Worm (Caenorhabditis elegans) whole organism, late embryonic: ENCODE data around the gene ceh-43.

ENCODE experiments used
- C08G9.2 ChIP-seq: sonication (generic microtip); optimal IDR thresholded peaks from 2 replicates; lab custom pipeline; 2016; ENCODE audit warnings: mild to moderate bottlenecking, missing genetic modification characterization, moderate library complexity, missing compliant biosample characterization
- C38D4.7 ChIP-seq: fragments of 200-800 bp; sonication (Bioruptor generic); optimal IDR thresholded peaks from 2 replicates; lab custom pipeline; 2018; ENCODE audit warnings: mild to moderate bottlenecking, missing genetic modification characterization, moderate library complexity, missing compliant biosample characterization
- F13H6.1 ChIP-seq: sonication (generic microtip); optimal IDR thresholded peaks from 2 replicates; lab custom pipeline; 2016; ENCODE audit warnings: missing genetic modification characterization, missing compliant biosample characterization
- K02D7.2 ChIP-seq: sonication (generic microtip); optimal IDR thresholded peaks from 2 replicates; lab custom pipeline; 2017; ENCODE audit warnings: mild to moderate bottlenecking, missing genetic modification characterization, missing compliant biosample characterization
- ama-1 ChIP-seq: fragments of 150-350 bp; optimal IDR thresholded peaks from 2 replicates; lab custom pipeline; 2014
- ceh-30 ChIP-seq: fragments of 150-350 bp; optimal IDR thresholded peaks from 2 replicates; lab custom pipeline; 2014; ENCODE audit warnings: missing biosample characterization, missing genetic modification characterization
- ceh-31 ChIP-seq: sonication (generic microtip); optimal IDR thresholded peaks from 2 replicates; lab custom pipeline; 2016; ENCODE audit warnings: missing genetic modification characterization, missing compliant biosample characterization
- ceh-34 ChIP-seq: sonication (generic microtip); optimal IDR thresholded peaks from 2 replicates; lab custom pipeline; 2016; ENCODE audit warnings: mild to moderate bottlenecking, missing genetic modification characterization, missing compliant biosample characterization
- ceh-9 ChIP-seq: sonication (generic microtip); optimal IDR thresholded peaks from 2 replicates; lab custom pipeline; 2016; ENCODE audit warnings: mild to moderate bottlenecking, missing genetic modification characterization, inconsistent platforms, missing compliant biosample characterization
- che-1 ChIP-seq: sonication (generic microtip); optimal IDR thresholded peaks from 2 replicates; lab custom pipeline; 2016; ENCODE audit warnings: mild to moderate bottlenecking, missing genetic modification characterization, missing compliant biosample characterization
- dmd-4 ChIP-seq: sonication (generic microtip); optimal IDR thresholded peaks from 2 replicates; lab custom pipeline; 2016; ENCODE audit warnings: borderline replicate concordance, missing genetic modification characterization, missing compliant biosample characterization
- dve-1 ChIP-seq: sonication (generic microtip); optimal IDR thresholded peaks from 2 replicates; lab custom pipeline; 2017; ENCODE audit warnings: antibody characterized with exemption, mild to moderate bottlenecking, missing genetic modification characterization, missing compliant biosample characterization
- elt-2 ChIP-seq: sonication (generic microtip); optimal IDR thresholded peaks from 2 replicates; lab custom pipeline; 2016; ENCODE audit warnings: missing genetic modification reagents, missing genetic modification characterization, missing compliant biosample characterization
- elt-4 ChIP-seq: sonication (generic microtip); optimal IDR thresholded peaks from 2 replicates; lab custom pipeline; 2016; ENCODE audit warnings: missing genetic modification characterization, missing compliant biosample characterization
- eyg-1 ChIP-seq: sonication (generic microtip); optimal IDR thresholded peaks from 2 replicates; lab custom pipeline; 2016; ENCODE audit warnings: missing genotype, missing genetic modification characterization, missing compliant biosample characterization
- fax-1 ChIP-seq: sonication (generic microtip); optimal IDR thresholded peaks from 2 replicates; lab custom pipeline; 2016; ENCODE audit warnings: missing genotype, missing genetic modification characterization, missing compliant biosample characterization
- fkh-10 ChIP-seq: fragments of 150-350 bp; optimal IDR thresholded peaks from 2 replicates; lab custom pipeline; 2014; ENCODE audit warnings: missing biosample characterization, missing genetic modification reagents, missing genetic modification characterization
- fkh-6 ChIP-seq: sonication (generic microtip); optimal IDR thresholded peaks from 2 replicates; lab custom pipeline; 2016; ENCODE audit warnings: missing genetic modification characterization, missing compliant biosample characterization
- lim-6 ChIP-seq: sonication (generic microtip); optimal IDR thresholded peaks from 2 replicates; lab custom pipeline; 2016; ENCODE audit warnings: missing genetic modification characterization, missing compliant biosample characterization
- nfya-1 ChIP-seq: sonication (generic microtip); optimal IDR thresholded peaks from 2 replicates; lab custom pipeline; 2017; ENCODE audit warnings: missing genetic modification characterization, mild to moderate bottlenecking, missing compliant biosample characterization, antibody characterized with exemption, moderate library complexity
- pat-9 ChIP-seq: fragments of 200-800 bp; sonication (Bioruptor generic); optimal IDR thresholded peaks from 2 replicates; lab custom pipeline; 2018; ENCODE audit warnings: mild to moderate bottlenecking, missing genetic modification characterization, moderate library complexity, missing compliant biosample characterization
- pha-2 ChIP-seq: sonication (generic microtip); optimal IDR thresholded peaks from 2 replicates; lab custom pipeline; 2017; ENCODE audit warnings: mild to moderate bottlenecking, missing genetic modification characterization, missing compliant biosample characterization
- pros-1 ChIP-seq: fragments of 150-350 bp; optimal IDR thresholded peaks from 2 replicates; lab custom pipeline; 2014; ENCODE audit warnings: missing biosample characterization, missing genetic modification reagents, missing genetic modification characterization
- ref-2 ChIP-seq: sonication (generic microtip); optimal IDR thresholded peaks from 2 replicates; lab custom pipeline; 2016; ENCODE audit warnings: missing genetic modification characterization, missing compliant biosample characterization
- rnt-1 ChIP-seq: sonication (generic microtip); optimal IDR thresholded peaks from 2 replicates; lab custom pipeline; 2016; ENCODE audit warnings: missing genetic modification characterization, missing compliant biosample characterization
- sox-2 ChIP-seq: fragments of 200-800 bp; sonication (Bioruptor generic); IDR thresholded peaks from 2 replicates; pipeline ENCODE4 v1.3.6; 2022; ENCODE audit warnings: missing genetic modification reagents, missing genetic modification characterization, missing compliant biosample characterization
- sox-4 ChIP-seq: sonication (generic microtip); optimal IDR thresholded peaks from 2 replicates; lab custom pipeline; 2017; ENCODE audit warnings: mild to moderate bottlenecking, missing genetic modification characterization, inconsistent platforms, missing compliant biosample characterization
- syd-9 ChIP-seq: sonication (generic microtip); optimal IDR thresholded peaks from 2 replicates; lab custom pipeline; 2016; ENCODE audit warnings: mild to moderate bottlenecking, missing genetic modification characterization, moderate library complexity, missing compliant biosample characterization
- tbx-2 ChIP-seq: sonication (generic microtip); optimal IDR thresholded peaks from 2 replicates; lab custom pipeline; 2016; ENCODE audit warnings: missing genetic modification characterization, missing compliant biosample characterization
- tbx-7 ChIP-seq: sonication (generic microtip); optimal IDR thresholded peaks from 2 replicates; lab custom pipeline; 2016; ENCODE audit warnings: missing genotype, missing genetic modification characterization, missing compliant biosample characterization
- unc-3 ChIP-seq, 2 experiments: fragments of 200-800 bp in 1 of 2; sonication (Bioruptor generic) in 1 of 2; sonication (generic microtip) in 1 of 2; conservative IDR thresholded peaks in 1 of 2; optimal IDR thresholded peaks in 1 of 2; 2 replicates each; pipeline versions ENCODE4 v1.3.6 to Lab custom; 2016 to 2022; ENCODE audit warnings: missing compliant biosample characterization in 2 of 2, missing genetic modification characterization in 2 of 2, missing genetic modification reagents in 1 of 2
- zip-5 ChIP-seq: sonication (generic microtip); optimal IDR thresholded peaks from 2 replicates; lab custom pipeline; 2016; ENCODE audit warnings: missing genetic modification characterization, missing compliant biosample characterization

Gene ceh-43

DNA sequence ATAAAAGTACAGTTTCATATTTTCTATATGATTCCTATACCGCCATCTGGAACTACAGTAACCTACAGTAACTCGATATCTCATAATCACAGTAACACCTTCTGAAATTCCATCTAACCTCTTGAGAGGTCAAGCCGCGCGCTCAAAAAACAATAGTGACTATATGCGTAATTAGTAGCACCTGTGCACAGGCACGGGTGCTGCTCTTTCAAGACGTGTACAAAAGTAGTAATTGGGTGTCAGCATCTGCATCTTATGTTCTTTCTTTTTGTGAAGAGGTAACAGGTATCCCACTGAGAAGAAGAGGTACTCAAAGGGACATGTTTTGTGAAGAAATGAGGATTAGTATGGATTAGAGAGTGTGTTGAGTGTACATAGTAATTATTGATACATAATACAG is 11.6 kb upstream of the ceh-43 start:
- TF ChIP-seq C08G9.2 (tag; lab: Kevin White, UChicago) (no peak), ref-2 (tag; lab: Kevin White, UChicago) (peak; percentile 73)

DNA sequence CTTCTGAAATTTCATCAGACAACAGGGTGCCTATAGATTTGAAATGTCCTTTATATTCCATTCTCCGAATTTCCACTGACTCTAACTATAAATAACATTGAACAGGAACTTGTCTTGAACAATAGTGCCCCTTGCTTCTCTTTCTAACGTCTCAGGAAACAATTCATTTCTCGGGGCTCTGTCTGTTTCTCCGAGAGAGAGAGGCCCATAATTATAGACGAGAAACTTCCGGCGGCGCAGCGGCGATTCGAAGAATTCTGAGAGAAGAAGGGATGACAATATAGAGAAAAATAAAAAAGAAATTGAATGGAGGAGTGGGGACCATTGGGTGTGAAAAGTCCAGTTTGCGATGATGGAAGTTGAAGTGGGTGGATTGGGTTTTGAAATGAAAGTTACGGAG is 10.5 kb upstream of the ceh-43 start:
- TF ChIP-seq C08G9.2 (tag; lab: Kevin White, UChicago) = no peak
- TF ChIP-seq ama-1 (lab: Kevin White, UChicago) = no peak
- TF ChIP-seq pat-9 (tag; lab: Kevin White, UChicago) = no peak
- no peak for TF ChIP-seq K02D7.2 (tag; lab: Kevin White, UChicago)
- TF ChIP-seq tbx-7 = no peak
- TF ChIP-seq tbx-2 (tag; lab: Kevin White, UChicago) = no peak
- TF ChIP-seq zip-5 = no peak
- TF ChIP-seq lim-6 (tag; lab: Kevin White, UChicago) = no peak

DNA sequence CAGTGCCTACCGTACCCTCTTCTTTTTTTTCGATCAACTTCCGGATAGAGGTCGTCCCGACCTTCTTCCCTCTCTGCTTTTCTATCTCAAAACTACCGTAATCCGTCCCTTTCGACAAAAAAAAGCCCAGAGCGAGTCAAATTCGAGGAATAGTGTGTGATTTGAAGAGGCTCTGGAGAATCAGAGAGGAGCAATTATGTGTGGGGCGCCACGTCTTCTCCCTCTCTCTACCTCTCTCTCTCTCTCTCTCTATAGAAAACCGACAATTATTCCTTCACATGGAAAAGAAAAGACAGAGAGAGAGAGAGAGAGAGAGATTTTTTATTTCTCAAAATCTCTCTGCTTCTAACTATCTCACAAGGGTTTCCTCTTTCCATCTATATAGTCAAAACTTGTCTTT is 6.8 kb upstream of the ceh-43 start:
- TF ChIP-seq sox-2 (GFP tag; lab: Robert Waterston, UW) (no peak), nfya-1 (tag; lab: Kevin White, UChicago) (peak; percentile 16), ref-2 (tag; lab: Kevin White, UChicago) (peak; percentile 20), F13H6.1 (tag; lab: Kevin White, UChicago) (peak; percentile 14)
- TF ChIP-seq, all 69 proteins: peak for 3

DNA sequence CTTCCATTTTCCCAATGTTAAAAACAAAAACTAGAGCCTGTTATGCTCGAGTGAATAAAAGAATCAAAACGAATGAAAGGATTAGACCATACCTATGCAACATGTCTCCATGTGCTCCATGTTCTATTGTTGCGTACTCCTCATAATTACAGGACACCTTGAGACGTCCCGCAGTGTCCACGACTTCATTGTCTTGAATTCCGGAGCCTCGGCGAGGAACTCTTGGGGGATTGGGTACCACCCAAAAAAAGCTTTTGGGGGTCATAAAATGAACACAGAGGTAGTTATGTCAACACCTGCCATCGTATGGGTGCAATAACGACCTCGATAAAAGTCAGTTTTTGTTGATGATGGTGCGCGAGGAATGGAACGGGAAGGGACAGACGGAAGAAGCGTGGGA is 5.2 kb upstream of the ceh-43 start:
- TF ChIP-seq dve-1 (no peak), ref-2 (tag; lab: Kevin White, UChicago) (peak; percentile 50)

DNA sequence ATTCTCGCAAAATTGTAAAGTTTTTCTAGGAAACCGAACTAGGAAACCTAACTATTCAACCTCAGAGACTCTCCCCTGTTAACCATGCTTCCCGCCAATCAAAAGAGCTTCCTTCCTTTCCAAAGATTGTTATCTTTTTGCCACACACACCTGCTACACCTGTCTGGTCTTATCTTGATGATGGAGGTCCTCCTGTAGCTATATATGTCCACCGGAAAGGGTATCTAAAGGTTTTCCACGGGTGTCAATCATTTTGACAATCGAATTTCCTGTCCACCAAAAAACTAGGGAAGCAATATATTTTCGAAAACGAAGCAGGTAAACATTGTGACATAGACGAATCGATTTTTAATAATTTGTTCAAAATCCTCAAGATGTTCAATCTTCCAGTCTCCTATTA is 4.0 kb upstream of the ceh-43 start:
- TF ChIP-seq pha-2 (tag; lab: Kevin White, UChicago) = no peak
- TF ChIP-seq C38D4.7 (GFP tag; lab: Kevin White, UChicago) = no peak
- TF ChIP-seq syd-9 (tag; lab: Kevin White, UChicago) = no peak
- no peak for TF ChIP-seq ceh-34 (tag; lab: Kevin White, UChicago)

DNA sequence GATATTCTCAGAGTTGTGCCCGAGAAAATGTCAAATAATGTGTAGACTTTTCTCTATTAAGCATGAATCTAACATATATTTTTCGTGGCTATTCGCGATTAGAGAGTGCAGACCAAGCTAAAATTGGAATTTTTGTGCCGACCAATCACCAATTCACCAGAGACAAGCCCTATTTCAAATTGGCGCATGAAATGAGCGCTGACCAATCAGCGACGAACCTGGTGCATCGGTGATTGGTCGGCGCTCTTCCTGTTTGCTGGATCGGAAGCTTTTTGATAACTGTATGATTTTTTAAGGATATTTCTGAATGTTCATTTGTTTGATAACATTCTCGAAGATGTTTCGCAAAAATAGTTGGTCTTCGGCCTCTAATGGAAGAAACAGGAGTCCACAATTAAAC is 3.6 kb upstream of the ceh-43 start:
- TF ChIP-seq fax-1 (tag; lab: Kevin White, UChicago) (no peak), ceh-9 (no peak), eyg-1 (no peak), nfya-1 (tag; lab: Kevin White, UChicago) (peak; percentile 91)
- TF ChIP-seq, all 69 proteins: peak for 1

DNA sequence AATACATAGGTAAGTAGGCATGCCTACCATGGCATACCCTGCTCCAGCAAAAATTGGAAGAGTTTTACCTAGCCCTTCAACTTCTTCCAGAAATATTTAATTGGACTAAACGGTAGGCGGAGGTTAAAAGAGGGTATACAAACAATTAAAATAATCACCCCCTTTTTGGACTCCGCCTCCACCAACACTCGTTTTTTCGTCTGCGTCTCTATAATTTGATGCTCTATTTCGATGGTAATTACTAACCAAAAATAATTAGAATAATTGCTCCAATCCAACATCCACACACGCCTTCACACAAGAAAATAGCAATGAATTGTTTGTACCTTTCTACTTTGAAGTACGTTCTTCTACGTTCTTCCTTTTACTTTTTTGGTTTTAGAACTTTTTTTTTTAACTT is 3.0 kb upstream of the ceh-43 start:
- peak; percentile 66 for TF ChIP-seq ceh-31 (tag; lab: Kevin White, UChicago)
- TF ChIP-seq ceh-30 (tag; lab: Kevin White, UChicago) = no peak

DNA sequence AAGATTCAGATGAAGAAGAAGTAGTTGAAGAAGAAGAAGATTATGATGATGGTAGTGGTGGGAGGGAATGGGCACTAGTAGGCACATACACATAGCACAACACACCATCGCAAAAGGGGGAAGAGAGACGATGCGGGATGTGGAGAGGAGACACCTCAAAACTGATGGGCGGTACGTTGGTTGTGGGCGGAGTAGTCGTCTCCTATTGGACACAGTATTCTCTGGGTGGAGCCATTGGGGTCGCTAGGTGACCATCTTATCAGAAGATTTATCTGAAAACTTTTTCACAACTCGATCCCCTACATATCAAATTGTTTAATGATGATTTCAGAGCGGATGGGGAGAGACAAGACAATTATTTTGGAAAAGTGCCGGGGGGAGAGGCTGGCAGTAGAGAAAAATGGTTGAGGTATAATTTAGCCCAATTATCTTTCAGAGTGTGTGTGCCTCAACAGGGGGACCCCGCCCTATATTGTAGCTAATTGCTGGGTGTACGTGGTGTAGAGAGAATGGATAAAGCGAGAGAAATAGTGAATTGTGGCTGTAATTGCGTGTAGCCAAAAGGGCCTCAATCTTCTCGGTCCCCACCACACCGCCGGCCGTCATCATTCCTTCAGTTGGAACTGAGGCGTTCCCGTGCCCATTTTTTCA is 1.2 kb upstream of the ceh-43 start:
- TF ChIP-seq ceh-34 (tag; lab: Kevin White, UChicago) = no peak
- peak; percentile 11 for TF ChIP-seq tbx-2 (tag; lab: Kevin White, UChicago)
- TF ChIP-seq elt-4 (tag; lab: Kevin White, UChicago) = no peak
- TF ChIP-seq C08G9.2 (tag; lab: Kevin White, UChicago) = no peak
- TF ChIP-seq unc-3 (GFP tag; conservative IDR thresholded peaks at IDR 0.05; lab: Robert Waterston, UW) = no peak
- no peak for TF ChIP-seq unc-3 (tag; optimal IDR thresholded peaks at IDR 0.05; lab: Kevin White, UChicago)
- TF ChIP-seq lim-6 (tag; lab: Kevin White, UChicago) = no peak
- peak; percentile 79 for TF ChIP-seq ceh-31 (tag; lab: Kevin White, UChicago)
- TF ChIP-seq C38D4.7 (GFP tag; lab: Kevin White, UChicago) = no peak
- no peak for TF ChIP-seq rnt-1
- no peak for TF ChIP-seq elt-2 (tag; lab: Kevin White, UChicago)
- no peak for TF ChIP-seq F13H6.1 (tag; lab: Kevin White, UChicago)
- no peak for TF ChIP-seq fkh-10 (GFP tag; lab: Kevin White, UChicago)
- no peak for TF ChIP-seq dve-1
- TF ChIP-seq sox-4 = no peak
- TF ChIP-seq fkh-6 = peak; percentile 40
- TF ChIP-seq che-1 (tag; lab: Kevin White, UChicago) = no peak
- TF ChIP-seq dmd-4 (tag; lab: Kevin White, UChicago) = no peak
- TF ChIP-seq pros-1 (tag; lab: Kevin White, UChicago) = no peak
- TF ChIP-seq nfya-1 (tag; lab: Kevin White, UChicago) = peak; percentile 66
- TF ChIP-seq pat-9 (tag; lab: Kevin White, UChicago) = no peak
